Worm (Caenorhabditis elegans) whole organism, L3 larva: ENCODE results near the gene perm-2.

Experiments used
- fkh-10 ChIP-seq: sonication (generic microtip); optimal IDR thresholded peaks from 2 replicates; lab custom pipeline; 2017; ENCODE audit warnings: missing biosample characterization, missing genetic modification reagents, missing genetic modification characterization
- nhr-12 ChIP-seq: fragments of 150-350 bp; optimal IDR thresholded peaks from 2 replicates; lab custom pipeline; 2014; ENCODE audit warnings: missing biosample characterization, missing genetic modification characterization
- nhr-77 ChIP-seq: fragments of 150-350 bp; optimal IDR thresholded peaks from 2 replicates; lab custom pipeline; 2014; ENCODE audit warnings: missing biosample characterization, missing genetic modification characterization

DNA sequence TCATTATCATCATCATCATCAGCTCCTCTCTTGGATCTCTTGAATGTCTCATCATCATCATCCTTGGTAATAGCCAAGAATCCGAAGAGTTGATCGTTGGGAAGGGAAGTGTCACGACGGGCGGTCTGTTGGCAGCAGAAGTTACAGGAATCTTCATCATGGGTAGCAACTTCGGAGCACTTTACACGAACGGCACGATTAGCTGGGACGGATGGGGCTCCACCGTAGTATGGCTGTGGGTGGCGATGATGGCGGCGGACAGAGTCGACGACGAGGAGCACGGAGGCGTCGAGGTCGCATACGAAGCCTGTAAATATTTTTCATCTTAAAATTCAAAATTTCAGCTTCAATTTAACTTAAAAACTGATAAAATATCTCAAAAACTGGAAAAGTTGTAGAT, 3.2 kb upstream of the perm-2 start:
- TF ChIP-seq nhr-77 (tag; lab: Kevin White, UChicago) (no peak), fkh-10 (GFP tag; lab: Kevin White, UChicago) (no peak), nhr-12 (tag; lab: Kevin White, UChicago) (no peak)
